Fruit fly (Drosophila melanogaster) whole organism, embryonic: Measurements from ENCODE around the gene Shc.

Experiments used
- ATbp ChIP-seq: fragments of 200-800 bp; sonication (Bioruptor generic); optimal IDR thresholded peaks from 2 replicates; lab custom pipeline; 2017; ENCODE audit warnings: missing biosample characterization, mild to moderate bottlenecking, missing genetic modification characterization, missing genetic modification reagents
- CG10959 ChIP-seq: fragments of 200-800 bp; sonication (Bioruptor generic); IDR thresholded peaks from 2 replicates; pipeline ENCODE4 v1.3.6; 2022; ENCODE audit warnings: missing biosample characterization, missing genetic modification characterization
- CG11085 ChIP-seq: fragments of 200-800 bp; sonication (Bioruptor generic); IDR thresholded peaks from 2 replicates; pipeline ENCODE4 v1.3.6; 2022; ENCODE audit warnings: missing biosample characterization, missing genetic modification characterization
- CG11560 ChIP-seq: fragments of 200-800 bp; sonication (Bioruptor generic); IDR thresholded peaks from 3 replicates; pipeline ENCODE4 v1.3.6; 2022; ENCODE audit warnings: missing biosample characterization, missing genetic modification characterization
- CG12071 ChIP-seq: fragments of 200-800 bp; sonication (Bioruptor generic); optimal IDR thresholded peaks from 3 replicates; lab custom pipeline; 2018; ENCODE audit warnings: missing biosample characterization, mild to moderate bottlenecking, missing genetic modification characterization
- CG13123 ChIP-seq: fragments of 200-800 bp; sonication (Bioruptor generic); optimal IDR thresholded peaks from 2 replicates; lab custom pipeline; 2016; ENCODE audit warnings: missing biosample characterization, missing genetic modification characterization
- CG13624 ChIP-seq: fragments of 200-800 bp; sonication (Bioruptor generic); optimal IDR thresholded peaks from 2 replicates; lab custom pipeline; 2016; ENCODE audit warnings: missing biosample characterization, missing genetic modification characterization
- CG16813 ChIP-seq: fragments of 200-800 bp; sonication (Bioruptor generic); IDR thresholded peaks from 3 replicates; pipeline ENCODE4 v1.3.6; 2022; ENCODE audit warnings: missing biosample characterization, missing genetic modification characterization; ENCODE audit not compliant: partially characterized antibody
- CG2116 ChIP-seq: fragments of 200-800 bp; sonication (Bioruptor generic); optimal IDR thresholded peaks from 3 replicates; lab custom pipeline; 2018; ENCODE audit warnings: missing biosample characterization, mild to moderate bottlenecking, missing genetic modification characterization
- CG2875 ChIP-seq: fragments of 200-800 bp; sonication (Bioruptor generic); optimal IDR thresholded peaks from 2 replicates; lab custom pipeline; 2017; ENCODE audit warnings: missing biosample characterization, mild to moderate bottlenecking, missing genetic modification characterization, missing genetic modification reagents
- CG32532 ChIP-seq: fragments of 200-800 bp; sonication (Bioruptor generic); IDR thresholded peaks from 2 replicates; pipeline ENCODE4 v1.3.6; 2022; ENCODE audit warnings: missing biosample characterization, missing genetic modification characterization
- CG3847 ChIP-seq: fragments of 200-800 bp; sonication (Bioruptor generic); IDR thresholded peaks from 2 replicates; pipeline ENCODE4 v1.3.6; 2022; ENCODE audit warnings: missing biosample characterization, missing genetic modification characterization
- CG7963 ChIP-seq: fragments of 200-800 bp; sonication (Bioruptor generic); IDR thresholded peaks from 3 replicates; pipeline ENCODE4 v1.3.6; 2022; ENCODE audit warnings: missing biosample characterization, missing genetic modification characterization; ENCODE audit not compliant: partially characterized antibody
- CG8281 ChIP-seq: fragments of 200-800 bp; sonication (Bioruptor generic); optimal IDR thresholded peaks from 2 replicates; lab custom pipeline; 2018; ENCODE audit warnings: missing biosample characterization, mild to moderate bottlenecking, missing genetic modification characterization, moderate library complexity
- CG8478 ChIP-seq: fragments of >200 bp; optimal IDR thresholded peaks from 2 replicates; lab custom pipeline; 2018
- CkIIα-i1 ChIP-seq: fragments of 200-800 bp; sonication (Bioruptor generic); IDR thresholded peaks from 2 replicates; pipeline ENCODE4 v1.3.6; 2022; ENCODE audit warnings: missing biosample characterization, missing genetic modification characterization
- Deaf1 ChIP-seq: fragments of 200-800 bp; optimal IDR thresholded peaks from 3 replicates; lab custom pipeline; 2019; ENCODE audit warnings: missing biosample characterization, mild to moderate bottlenecking, missing genetic modification characterization, moderate library complexity
- Dip2 ChIP-seq: fragments of 200-800 bp; sonication (Bioruptor generic); IDR thresholded peaks from 2 replicates; pipeline ENCODE4 v1.3.6; 2022; ENCODE audit warnings: missing biosample characterization, missing genetic modification characterization
- Dip3 ChIP-seq: fragments of 200-800 bp; sonication (Bioruptor generic); optimal IDR thresholded peaks from 3 replicates; lab custom pipeline; 2016; ENCODE audit warnings: missing biosample characterization, missing genetic modification characterization
- Dll ChIP-seq: fragments of 200-800 bp; sonication (Bioruptor generic); IDR thresholded peaks from 4 replicates; pipeline ENCODE4 v1.3.6; 2022; ENCODE audit warnings: missing biosample characterization, missing genetic modification characterization; ENCODE audit not compliant: partially characterized antibody
- Fer2 ChIP-seq: fragments of 200-800 bp; sonication (Bioruptor generic); optimal IDR thresholded peaks from 2 replicates; lab custom pipeline; 2018; ENCODE audit warnings: missing biosample characterization, mild to moderate bottlenecking, missing genetic modification characterization, moderate library complexity
- Hr78 ChIP-seq, 2 experiments: fragments of 200-800 bp in 1 of 2; fragments of >200 bp in 1 of 2; sonication (Bioruptor generic) in 1 of 2; optimal IDR thresholded peaks; 2 replicates each; lab custom pipeline; 2017 to 2019; ENCODE audit warnings: missing biosample characterization in 2 of 2, missing genetic modification characterization in 2 of 2, mild to moderate bottlenecking in 1 of 2, moderate library complexity in 1 of 2
- Max ChIP-seq: fragments of 200-800 bp; sonication (Bioruptor generic); optimal IDR thresholded peaks from 2 replicates; lab custom pipeline; 2016; ENCODE audit warnings: missing biosample characterization, mild to moderate bottlenecking, missing genetic modification characterization
- Meics ChIP-seq: fragments of 200-800 bp; sonication (Bioruptor generic); optimal IDR thresholded peaks from 2 replicates; lab custom pipeline; 2017; ENCODE audit warnings: missing biosample characterization, mild to moderate bottlenecking, missing genetic modification characterization
- Side ChIP-seq: fragments of 200-800 bp; sonication (Bioruptor generic); optimal IDR thresholded peaks from 2 replicates; lab custom pipeline; 2016; ENCODE audit warnings: missing biosample characterization, missing genetic modification characterization
- ara ChIP-seq: fragments of 200-800 bp; sonication (Bioruptor generic); IDR thresholded peaks from 2 replicates; pipeline ENCODE4 v1.3.6; 2022; ENCODE audit warnings: missing biosample characterization, missing genetic modification characterization
- ato ChIP-seq: fragments of 200-800 bp; sonication (Bioruptor generic); IDR thresholded peaks from 2 replicates; pipeline ENCODE4 v1.3.6; 2022; ENCODE audit warnings: missing biosample characterization, missing genetic modification characterization; ENCODE audit not compliant: partially characterized antibody
- bab2 ChIP-seq: fragments of 200-800 bp; sonication (Bioruptor generic); optimal IDR thresholded peaks from 2 replicates; lab custom pipeline; 2016; ENCODE audit warnings: missing biosample characterization, missing genetic modification characterization
- bcd ChIP-seq: fragments of 200-800 bp; sonication (Bioruptor generic); optimal IDR thresholded peaks from 2 replicates; lab custom pipeline; 2017; ENCODE audit warnings: missing biosample characterization, mild to moderate bottlenecking, missing genetic modification characterization
- caup ChIP-seq: fragments of 200-800 bp; sonication (Bioruptor generic); optimal IDR thresholded peaks from 3 replicates; lab custom pipeline; 2017; ENCODE audit warnings: missing biosample characterization, mild to moderate bottlenecking, missing genetic modification characterization, moderate library complexity; ENCODE audit not compliant: severe bottlenecking
- chif ChIP-seq, 2 experiments: fragments of 200-800 bp; sonication (Bioruptor generic); optimal IDR thresholded peaks; 3 replicates each; lab custom pipeline; 2016; ENCODE audit warnings: missing biosample characterization in 2 of 2, missing genetic modification characterization in 2 of 2
- chm ChIP-seq: fragments of 200-800 bp; sonication (Bioruptor generic); IDR thresholded peaks from 2 replicates; pipeline ENCODE4 v1.3.6; 2022; ENCODE audit warnings: missing biosample characterization, missing genetic modification characterization
- disco-r ChIP-seq: fragments of 200-800 bp; sonication (Bioruptor generic); optimal IDR thresholded peaks from 2 replicates; lab custom pipeline; 2016; ENCODE audit warnings: missing biosample characterization, missing genetic modification characterization
- dmrt11E ChIP-seq: fragments of 200-800 bp; sonication (Bioruptor generic); optimal IDR thresholded peaks from 3 replicates; lab custom pipeline; 2018; ENCODE audit warnings: missing biosample characterization, mild to moderate bottlenecking, missing genetic modification characterization, moderate library complexity
- fd102C ChIP-seq: fragments of 200-800 bp; sonication (Bioruptor generic); optimal IDR thresholded peaks from 2 replicates; lab custom pipeline; 2018; ENCODE audit warnings: missing biosample characterization, mild to moderate bottlenecking, missing genetic modification characterization, moderate library complexity
- fd3F ChIP-seq: fragments of 200-800 bp; sonication (Bioruptor generic); optimal IDR thresholded peaks from 2 replicates; lab custom pipeline; 2018; ENCODE audit warnings: missing biosample characterization, mild to moderate bottlenecking, missing genetic modification characterization, moderate library complexity
- hbn ChIP-seq: fragments of 200-800 bp; sonication (Bioruptor generic); IDR thresholded peaks from 2 replicates; pipeline ENCODE4 v1.3.6; 2022; ENCODE audit warnings: missing biosample characterization, missing genetic modification characterization; ENCODE audit not compliant: partially characterized antibody
- kni ChIP-seq: fragments of 200-800 bp; sonication (Bioruptor generic); optimal IDR thresholded peaks from 3 replicates; lab custom pipeline; 2017; ENCODE audit warnings: mild to moderate bottlenecking, missing biosample characterization, missing genetic modification reagents, missing genetic modification characterization
- knrl ChIP-seq: fragments of 200-800 bp; sonication (Bioruptor generic); IDR thresholded peaks from 3 replicates; pipeline ENCODE4 v1.3.6; 2022; ENCODE audit warnings: missing biosample characterization, missing genetic modification characterization; ENCODE audit not compliant: partially characterized antibody
- maf-S ChIP-seq: fragments of 200-800 bp; sonication (Bioruptor generic); optimal IDR thresholded peaks from 2 replicates; lab custom pipeline; 2016; ENCODE audit warnings: missing biosample characterization, missing genetic modification characterization
- nau ChIP-seq: fragments of 200-800 bp; sonication (Bioruptor generic); optimal IDR thresholded peaks from 3 replicates; lab custom pipeline; 2017; ENCODE audit warnings: missing biosample characterization, mild to moderate bottlenecking, missing genetic modification characterization, missing genetic modification reagents
- nerfin-1 ChIP-seq: fragments of 200-800 bp; sonication (Bioruptor generic); optimal IDR thresholded peaks from 3 replicates; lab custom pipeline; 2019; ENCODE audit warnings: missing biosample characterization, mild to moderate bottlenecking, missing genetic modification characterization, moderate library complexity
- phol ChIP-seq: fragments of 200-800 bp; sonication (Bioruptor generic); optimal IDR thresholded peaks from 3 replicates; lab custom pipeline; 2018; ENCODE audit warnings: missing biosample characterization, mild to moderate bottlenecking, missing genetic modification characterization, moderate library complexity
- ranshi ChIP-seq: fragments of 200-800 bp; sonication (Bioruptor generic); IDR thresholded peaks from 2 replicates; pipeline ENCODE4 v1.3.6; 2022; ENCODE audit warnings: missing biosample characterization, missing genetic modification characterization
- slbo ChIP-seq: fragments of 200-800 bp; sonication (Bioruptor generic); IDR thresholded peaks from 2 replicates; pipeline ENCODE4 v1.3.6; 2022; ENCODE audit warnings: missing biosample characterization, missing genetic modification characterization
- ssp ChIP-seq: fragments of 200-800 bp; sonication (Bioruptor generic); IDR thresholded peaks from 2 replicates; pipeline ENCODE4 v1.3.6; 2022; ENCODE audit warnings: missing biosample characterization, missing genetic modification characterization
- tin ChIP-seq: fragments of 200-800 bp; sonication (Bioruptor generic); optimal IDR thresholded peaks from 3 replicates; lab custom pipeline; 2016; ENCODE audit warnings: missing biosample characterization, missing genetic modification characterization
- tup ChIP-seq: fragments of 200-800 bp; sonication (Bioruptor generic); optimal IDR thresholded peaks from 2 replicates; lab custom pipeline; 2016; ENCODE audit warnings: missing biosample characterization, mild to moderate bottlenecking, missing genetic modification characterization, moderate library complexity
- usp ChIP-seq: fragments of >200 bp; optimal IDR thresholded peaks from 2 replicates; lab custom pipeline; 2017; ENCODE audit warnings: missing biosample characterization, missing genetic modification characterization
- vvl ChIP-seq: fragments of 200-800 bp; sonication (Bioruptor generic); IDR thresholded peaks from 2 replicates; pipeline ENCODE4 v1.3.6; 2022; ENCODE audit warnings: missing biosample characterization, missing genetic modification characterization

Shc gene

dm6 chr3L:9397156-9397555, 29.7 kb upstream of the Shc start (continued):
- TF ChIP-seq nerfin-1 (tag; lab: Kevin White, UChicago) = peak; percentile 56
- TF ChIP-seq CG12071 (GFP tag; lab: Kevin White, UChicago) = peak; percentile 94
- TF ChIP-seq phol = no peak
- peak in 1 of 2 experiments; percentile 1 for TF ChIP-seq chif (GFP tag; optimal IDR thresholded peaks at IDR 0.05; lab: Kevin White, UChicago)
- no peak for TF ChIP-seq Dip3 (GFP tag; lab: Kevin White, UChicago)
- TF ChIP-seq Deaf1 (tag; lab: Kevin White, UChicago) = peak; percentile 2
- TF ChIP-seq maf-S = peak; percentile 24
- peak; percentile 45 for TF ChIP-seq CG13624 (GFP tag; lab: Kevin White, UChicago)
- TF ChIP-seq slbo (GFP tag; lab: Robert Waterston, UW) = no peak; the same call in 1 of the 2 replicates
- peak; percentile 65 for TF ChIP-seq bcd (GFP tag; lab: Kevin White, UChicago)
- TF ChIP-seq CG11560 (tag; lab: Robert Waterston, UW) = no peak
- TF ChIP-seq kni (GFP tag; lab: Kevin White, UChicago) = peak; percentile 26
- peak; percentile 51; the same call in 1 of the 2 replicates for TF ChIP-seq ranshi (GFP tag; lab: Robert Waterston, UW)
- TF ChIP-seq CG8281 = peak; percentile 32
- peak; percentile 30; the same call in 1 of the 2 replicates for TF ChIP-seq CG32532
- TF ChIP-seq CG3847 (GFP tag; lab: Robert Waterston, UW) = no peak
- peak; percentile 57 for TF ChIP-seq Max (GFP tag; lab: Kevin White, UChicago)
- peak; percentile 67 for TF ChIP-seq ara (GFP tag; lab: Robert Waterston, UW)
- TF ChIP-seq CG2116 (GFP tag; lab: Kevin White, UChicago) = peak; percentile 11
- no peak for TF ChIP-seq disco-r (GFP tag; lab: Kevin White, UChicago)
- TF ChIP-seq hbn = no peak
- no peak for TF ChIP-seq CG16813 (GFP tag; lab: Robert Waterston, UW)
- peak; percentile 24 for TF ChIP-seq tin (GFP tag; lab: Kevin White, UChicago)
- peak; percentile 82 for TF ChIP-seq caup (GFP tag; lab: Kevin White, UChicago)
- TF ChIP-seq ato (GFP tag; lab: Robert Waterston, UW) = no peak
- TF ChIP-seq CG8478 (lab: Kevin White, UChicago) = no peak
- TF ChIP-seq usp (GFP tag; lab: Kevin White, UChicago) = no peak
- peak; percentile 44 for TF ChIP-seq bab2 (GFP tag; lab: Kevin White, UChicago)
- TF ChIP-seq CG11085 (GFP tag; lab: Robert Waterston, UW) = no peak
- no peak for TF ChIP-seq Hr78 (GFP tag; optimal IDR thresholded peaks at IDR 0.05; lab: Kevin White, UChicago)
- TF ChIP-seq CG7963 (GFP tag; lab: Robert Waterston, UW) = no peak
- TF ChIP-seq fd3F (GFP tag; lab: Kevin White, UChicago) = peak; percentile 50
- no peak for TF ChIP-seq CkIIα-i1
- no peak for TF ChIP-seq Dll (GFP tag; lab: Robert Waterston, UW)
- TF ChIP-seq CG13123 (GFP tag; lab: Kevin White, UChicago) = no peak
- peak; percentile 6 for TF ChIP-seq CG2875 (GFP tag; lab: Kevin White, UChicago)
- TF ChIP-seq CG10959 = peak; percentile 32; the same call in 1 of the 2 replicates
- TF ChIP-seq Fer2 (tag; lab: Kevin White, UChicago) = peak; percentile 59
- TF ChIP-seq chm (GFP tag; lab: Robert Waterston, UW) = peak; percentile 56
- peak; percentile 36 for TF ChIP-seq tup (GFP tag; lab: Kevin White, UChicago)
- TF ChIP-seq vvl (GFP tag; lab: Robert Waterston, UW) = no peak
- no peak for TF ChIP-seq ssp (GFP tag; lab: Robert Waterston, UW)
- TF ChIP-seq dmrt11E (tag; lab: Kevin White, UChicago) = no peak
- TF ChIP-seq knrl (GFP tag; lab: Robert Waterston, UW) = no peak
- TF ChIP-seq Side (GFP tag; lab: Kevin White, UChicago) = peak; percentile 86
- peak; percentile 80 for TF ChIP-seq fd102C (GFP tag; lab: Kevin White, UChicago)
- peak; percentile 72 for TF ChIP-seq ATbp (GFP tag; lab: Kevin White, UChicago)
- peak; percentile 82 for TF ChIP-seq nau (GFP tag; lab: Kevin White, UChicago)
- no peak for TF ChIP-seq Dip2 (GFP tag; lab: Robert Waterston, UW)
- peak; percentile 90 for TF ChIP-seq Meics (GFP tag; lab: Kevin White, UChicago)
